Worm (Caenorhabditis elegans) whole organism, L3 larva: ENCODE measurements around the gene eco-1.

Source experiments
- R02D3.7 ChIP-seq: fragments of 150-350 bp; optimal IDR thresholded peaks from 2 replicates; lab custom pipeline; 2014; ENCODE audit warnings: missing biosample characterization, missing genetic modification characterization
- ZK546.5 ChIP-seq: sonication (generic microtip); optimal IDR thresholded peaks from 2 replicates; lab custom pipeline; 2017; ENCODE audit warnings: missing biosample characterization, missing genetic modification characterization
- aly-2 ChIP-seq: fragments of 150-350 bp; optimal IDR thresholded peaks from 2 replicates; lab custom pipeline; 2014; ENCODE audit warnings: missing biosample characterization, missing genetic modification characterization
- ceh-16 ChIP-seq: sonication (generic microtip); optimal IDR thresholded peaks from 2 replicates; lab custom pipeline; 2017; ENCODE audit warnings: missing biosample characterization, missing genetic modification characterization
- ceh-28 ChIP-seq: fragments of 150-350 bp; optimal IDR thresholded peaks from 2 replicates; lab custom pipeline; 2014; ENCODE audit warnings: missing biosample characterization, missing genetic modification reagents, missing genetic modification characterization
- ceh-82 ChIP-seq: fragments of 150-350 bp; optimal IDR thresholded peaks from 2 replicates; lab custom pipeline; 2014; ENCODE audit warnings: missing biosample characterization, missing genetic modification characterization
- ceh-9 ChIP-seq: sonication (generic microtip); optimal IDR thresholded peaks from 2 replicates; lab custom pipeline; 2018; ENCODE audit warnings: missing biosample characterization, missing genetic modification characterization
- daf-12 ChIP-seq: fragments of 150-350 bp; optimal IDR thresholded peaks from 2 replicates; lab custom pipeline; 2014; ENCODE audit warnings: missing biosample characterization, missing genetic modification reagents, missing genetic modification characterization
- egl-27 ChIP-seq: sonication (generic microtip); optimal IDR thresholded peaks from 4 replicates; lab custom pipeline; 2017; ENCODE audit warnings: missing biosample characterization, missing genetic modification reagents, missing genetic modification characterization
- egl-5 ChIP-seq: fragments of 150-350 bp; optimal IDR thresholded peaks from 2 replicates; lab custom pipeline; 2017; ENCODE audit warnings: missing biosample characterization, missing genetic modification reagents, missing genetic modification characterization, inconsistent platforms
- elt-1 ChIP-seq: fragments of 150-350 bp; optimal IDR thresholded peaks from 2 replicates; lab custom pipeline; 2014; ENCODE audit warnings: missing biosample characterization, missing genetic modification characterization
- elt-2 ChIP-seq: sonication (generic microtip); optimal IDR thresholded peaks from 2 replicates; lab custom pipeline; 2016; ENCODE audit warnings: missing genetic modification reagents, mild to moderate bottlenecking, missing genetic modification characterization, missing compliant biosample characterization
- elt-3 ChIP-seq, 3 experiments: fragments of 150-350 bp in 1 of 3; sonication (generic microtip) in 2 of 3; optimal IDR thresholded peaks; 2 replicates in 2 of 3; 4 replicates in 1 of 3; lab custom pipeline; 2014 to 2017; ENCODE audit warnings: missing biosample characterization in 3 of 3, missing genetic modification characterization in 3 of 3
- fkh-10 ChIP-seq: sonication (generic microtip); optimal IDR thresholded peaks from 2 replicates; lab custom pipeline; 2017; ENCODE audit warnings: missing biosample characterization, missing genetic modification reagents, missing genetic modification characterization
- hmg-11 ChIP-seq: sonication (generic microtip); optimal IDR thresholded peaks from 2 replicates; lab custom pipeline; 2016; ENCODE audit warnings: missing genetic modification characterization, missing compliant biosample characterization
- lin-15B ChIP-seq: fragments of 150-350 bp; optimal IDR thresholded peaks from 2 replicates; lab custom pipeline; 2014; ENCODE audit warnings: missing biosample characterization, missing genetic modification characterization
- lin-39 ChIP-seq: fragments of 150-350 bp; optimal IDR thresholded peaks from 2 replicates; lab custom pipeline; 2018; ENCODE audit warnings: missing biosample characterization, missing genetic modification reagents, missing genetic modification characterization
- lsy-12 ChIP-seq: sonication (generic microtip); optimal IDR thresholded peaks from 2 replicates; lab custom pipeline; 2016; ENCODE audit warnings: mild to moderate bottlenecking, missing genetic modification characterization, missing compliant biosample characterization
- mdl-1 ChIP-seq: fragments of 150-350 bp; optimal IDR thresholded peaks from 2 replicates; lab custom pipeline; 2014; ENCODE audit warnings: missing biosample characterization, missing genetic modification characterization
- mml-1 ChIP-seq: fragments of 150-350 bp; sonication (generic microtip); optimal IDR thresholded peaks from 3 replicates; lab custom pipeline; 2014; ENCODE audit warnings: missing biosample characterization, missing genetic modification characterization
- nfya-1 ChIP-seq: sonication (generic microtip); optimal IDR thresholded peaks from 2 replicates; lab custom pipeline; 2017; ENCODE audit warnings: missing genetic modification characterization, mild to moderate bottlenecking, missing compliant biosample characterization, antibody characterized with exemption, moderate library complexity; ENCODE audit not compliant: insufficient read depth
- nhr-12 ChIP-seq: fragments of 150-350 bp; optimal IDR thresholded peaks from 2 replicates; lab custom pipeline; 2014; ENCODE audit warnings: missing biosample characterization, missing genetic modification characterization
- nhr-237 ChIP-seq: fragments of 150-350 bp; optimal IDR thresholded peaks from 2 replicates; lab custom pipeline; 2014; ENCODE audit warnings: missing biosample characterization, missing genetic modification characterization
- nhr-25 ChIP-seq: sonication (generic microtip); optimal IDR thresholded peaks from 2 replicates; lab custom pipeline; 2017; ENCODE audit warnings: missing biosample characterization, missing genetic modification characterization
- nhr-43 ChIP-seq: sonication (generic microtip); optimal IDR thresholded peaks from 2 replicates; lab custom pipeline; 2016; ENCODE audit warnings: mild to moderate bottlenecking, missing genetic modification characterization, missing compliant biosample characterization; ENCODE audit not compliant: poor library complexity, severe bottlenecking
- nhr-67 ChIP-seq: fragments of 150-350 bp; optimal IDR thresholded peaks from 2 replicates; lab custom pipeline; 2014; ENCODE audit warnings: missing biosample characterization, missing genetic modification characterization
- nhr-76 ChIP-seq: fragments of 150-350 bp; sonication (generic microtip); optimal IDR thresholded peaks from 5 replicates; lab custom pipeline; 2014; ENCODE audit warnings: missing biosample characterization, missing genetic modification characterization
- pha-4 ChIP-seq: fragments of 150-350 bp; optimal IDR thresholded peaks from 2 replicates; lab custom pipeline; 2014; ENCODE audit warnings: missing biosample characterization, missing genetic modification reagents, missing genetic modification characterization
- pqm-1 ChIP-seq: fragments of 150-350 bp; optimal IDR thresholded peaks from 2 replicates; lab custom pipeline; 2017; ENCODE audit warnings: missing biosample characterization, missing genetic modification characterization, inconsistent platforms
- sea-2 ChIP-seq: fragments of 150-350 bp; sonication (generic microtip); optimal IDR thresholded peaks from 4 replicates; lab custom pipeline; 2014; ENCODE audit warnings: missing biosample characterization, missing genetic modification reagents, missing genetic modification characterization
- skn-1 ChIP-seq: fragments of 150-350 bp; optimal IDR thresholded peaks from 2 replicates; lab custom pipeline; 2014; ENCODE audit warnings: missing biosample characterization, missing genetic modification characterization
- tbx-2 ChIP-seq: sonication (generic microtip); optimal IDR thresholded peaks from 2 replicates; lab custom pipeline; 2016; ENCODE audit warnings: mild to moderate bottlenecking, missing genetic modification characterization, missing compliant biosample characterization
- unc-62 ChIP-seq: fragments of 150-350 bp; sonication (generic microtip); optimal IDR thresholded peaks from 4 replicates; lab custom pipeline; 2014; ENCODE audit warnings: missing biosample characterization, missing genetic modification reagents, missing genetic modification characterization
- zag-1 ChIP-seq: fragments of 150-350 bp; optimal IDR thresholded peaks from 2 replicates; lab custom pipeline; 2014; ENCODE audit warnings: missing biosample characterization, missing genetic modification characterization
- ztf-11 ChIP-seq: fragments of 150-350 bp; optimal IDR thresholded peaks from 2 replicates; lab custom pipeline; 2014; ENCODE audit warnings: missing biosample characterization, missing genetic modification characterization

The eco-1 gene

DNA sequence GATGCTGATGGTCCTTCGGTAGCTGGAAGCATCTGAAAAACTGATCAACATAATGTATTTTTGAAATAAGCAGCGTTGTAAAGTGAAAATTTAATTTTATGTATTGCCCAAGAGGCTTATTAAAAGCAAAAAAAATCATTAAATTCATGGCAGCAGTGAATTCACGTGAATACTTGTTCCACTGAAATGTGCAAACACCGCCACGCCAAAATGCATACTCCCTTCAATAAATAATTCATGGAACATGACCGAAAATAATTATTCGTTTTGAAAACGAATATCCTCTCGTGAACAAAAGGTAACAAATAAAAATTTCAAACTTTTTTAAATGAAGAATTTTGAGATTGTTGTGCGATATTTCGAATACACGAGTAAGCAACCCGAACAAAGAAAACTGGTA lies 1.5 kb downstream of the eco-1 start, which contains the start of gene F08F8.10 (continued):
- TF ChIP-seq elt-1 (tag; lab: Kevin White, UChicago) (no peak), ZK546.5 (tag; lab: Kevin White, UChicago) (no peak), egl-27 (tag; lab: Kevin White, UChicago) (no peak), ceh-82 (tag; lab: Kevin White, UChicago) (no peak), mml-1 (tag; lab: Kevin White, UChicago) (no peak), ceh-16 (tag; lab: Kevin White, UChicago) (no peak), pqm-1 (no peak), mdl-1 (tag; lab: Kevin White, UChicago) (no peak), nfya-1 (peak; percentile 33), nhr-12 (no peak), egl-5 (tag; lab: Kevin White, UChicago) (peak; percentile 35)

DNA sequence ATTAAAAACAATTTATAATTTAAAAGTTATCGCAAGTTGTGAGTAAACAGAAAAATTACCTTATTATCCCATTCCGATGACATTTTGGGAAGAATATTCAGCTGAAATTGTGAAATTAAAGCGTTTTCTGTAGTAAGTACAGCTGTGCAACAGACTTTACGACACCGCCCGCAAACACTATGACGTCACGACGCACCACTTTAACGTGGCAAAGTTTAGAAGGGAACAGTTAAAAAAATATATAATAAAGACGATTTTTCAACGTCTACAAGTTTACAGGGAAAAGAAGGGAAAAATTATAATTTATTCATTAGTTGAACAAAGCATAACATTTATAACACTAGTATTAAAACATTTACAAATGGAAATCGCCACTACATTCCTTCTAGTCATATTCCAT lies 5.0 kb downstream of the eco-1 start, which contains the start of gene F08F8.9:
TSS of gene F08F8.9 (minus strand) at position 101 of the 400 bp plus-strand sequence.
- TF ChIP-seq ztf-11 (tag; lab: Kevin White, UChicago): no peak
- no peak for TF ChIP-seq ceh-28 (tag; lab: Kevin White, UChicago)
- no peak for TF ChIP-seq skn-1 (tag; lab: Kevin White, UChicago)
- TF ChIP-seq pha-4 (tag; lab: Kevin White, UChicago): peak; percentile 4
- TF ChIP-seq elt-2 (tag; lab: Kevin White, UChicago): peak; percentile 1
- TF ChIP-seq, all 47 proteins: peak for 2

DNA sequence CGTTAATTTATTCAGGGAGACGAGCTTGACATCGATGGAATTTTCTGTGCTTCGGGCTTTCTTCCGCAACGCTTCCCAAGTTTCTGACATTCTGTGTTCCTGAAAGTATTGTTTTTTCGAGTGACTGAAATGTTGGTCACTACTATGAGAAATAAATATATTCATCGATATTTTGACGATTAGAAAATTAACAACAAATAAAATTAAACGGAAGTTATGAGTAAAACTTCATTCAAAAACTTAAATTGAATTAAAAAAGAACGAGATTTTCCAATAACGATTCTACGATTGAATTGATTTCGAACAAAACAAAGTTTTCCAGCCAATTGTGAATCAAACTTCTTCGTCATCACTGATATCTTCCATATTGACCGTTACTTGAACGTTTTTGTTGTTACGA lies 9.8 kb downstream of the eco-1 start, which contains the start of gene gos-28:
TSS of gene gos-28 (minus strand) at position 101 of the 400 bp plus-strand sequence.
- TF ChIP-seq nhr-67 (tag; lab: Kevin White, UChicago): no peak

DNA sequence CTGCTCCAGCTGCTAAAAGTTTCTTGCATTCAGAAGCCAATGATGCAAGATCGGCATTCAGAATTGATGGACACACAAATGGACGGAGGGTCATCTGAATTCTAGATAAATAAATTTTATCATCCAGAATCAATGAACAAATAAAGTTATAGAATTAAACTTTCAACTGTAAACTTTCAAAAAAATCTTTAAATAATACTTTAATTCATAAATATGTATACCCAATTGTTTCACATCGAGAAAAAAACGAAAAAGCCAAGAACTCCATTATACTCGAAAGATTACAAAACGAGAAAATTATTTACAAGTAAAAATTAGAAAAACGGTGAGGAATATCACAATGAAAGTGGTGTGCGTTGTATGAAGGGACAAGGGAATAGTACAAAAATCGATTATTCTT lies 11.8 kb downstream of the eco-1 start, which contains the start of gene F08F8.7:
TSS of gene F08F8.7 (minus strand) at position 101 of the 400 bp plus-strand sequence.
- TF ChIP-seq unc-62 (GFP tag; lab: Kevin White, UChicago) (no peak), ZK546.5 (tag; lab: Kevin White, UChicago) (no peak), fkh-10 (GFP tag; lab: Kevin White, UChicago) (no peak), nhr-237 (no peak), lin-15B (tag; lab: Kevin White, UChicago) (no peak), ztf-11 (tag; lab: Kevin White, UChicago) (no peak), pha-4 (tag; lab: Kevin White, UChicago) (no peak), skn-1 (tag; lab: Kevin White, UChicago) (no peak), elt-3 (tag; optimal IDR thresholded peaks at IDR 0.05; lab: Kevin White, UChicago) (no peak), sea-2 (GFP tag; lab: Kevin White, UChicago) (no peak), lin-39 (no peak), daf-12 (tag; lab: Kevin White, UChicago) (no peak), ceh-82 (tag; lab: Kevin White, UChicago) (no peak), mml-1 (tag; lab: Kevin White, UChicago) (no peak), R02D3.7 (tag; lab: Kevin White, UChicago) (no peak), elt-2 (tag; lab: Kevin White, UChicago) (no peak), nhr-25 (tag; lab: Kevin White, UChicago) (no peak), mdl-1 (tag; lab: Kevin White, UChicago) (no peak), tbx-2 (tag; lab: Kevin White, UChicago) (no peak), nhr-76 (tag; lab: Kevin White, UChicago) (no peak)

DNA sequence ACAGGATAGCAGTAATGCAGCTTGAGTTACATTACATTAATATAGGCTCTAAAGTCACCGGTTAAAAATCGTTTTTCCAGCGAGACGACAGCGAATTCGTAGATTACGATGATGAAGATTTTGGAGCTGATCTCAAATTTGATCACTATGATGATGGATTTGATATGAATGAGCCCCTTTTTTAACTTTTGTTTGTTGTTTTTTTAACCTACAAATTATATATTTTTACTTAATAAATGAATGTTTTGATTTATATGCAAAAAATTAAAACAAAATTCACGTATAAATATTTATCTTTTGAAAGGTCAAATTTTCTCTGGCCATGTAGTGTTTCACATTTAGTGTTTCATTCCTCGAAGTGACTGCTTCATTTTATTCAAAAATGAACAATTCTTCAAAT lies 15.5 kb downstream of the eco-1 start, which contains the start of gene F08F8.6:
TSS of gene F08F8.6 (plus strand) at position 301 of the 400 bp plus-strand sequence.
- TF ChIP-seq elt-3 (tag; optimal IDR thresholded peaks at IDR 0.05; lab: Kevin White, UChicago) (no peak), sea-2 (GFP tag; lab: Kevin White, UChicago) (no peak), ztf-11 (tag; lab: Kevin White, UChicago) (no peak), daf-12 (tag; lab: Kevin White, UChicago) (no peak), hmg-11 (tag; lab: Kevin White, UChicago) (no peak), ceh-16 (tag; lab: Kevin White, UChicago) (no peak), zag-1 (tag; lab: Kevin White, UChicago) (no peak), lin-39 (no peak), nhr-43 (no peak), lsy-12 (tag; lab: Kevin White, UChicago) (no peak), skn-1 (tag; lab: Kevin White, UChicago) (no peak), mdl-1 (tag; lab: Kevin White, UChicago) (no peak), ceh-9 (no peak), fkh-10 (GFP tag; lab: Kevin White, UChicago) (no peak), elt-1 (tag; lab: Kevin White, UChicago) (no peak), nhr-67 (tag; lab: Kevin White, UChicago) (no peak), aly-2 (no peak), ZK546.5 (tag; lab: Kevin White, UChicago) (no peak), ceh-82 (tag; lab: Kevin White, UChicago) (no peak)
